Fruit fly (Drosophila melanogaster) whole organism, pupa: ENCODE measurements around the gene CG13728.
A peak's percentile ranks its signal among the peaks of the same experiment; 100 is the strongest.

ENCODE experiments used
- CG10348 ChIP-seq: fragments of 200-800 bp; sonication (Bioruptor generic); IDR thresholded peaks from 2 replicates; pipeline ENCODE4 v1.3.6; 2022; ENCODE audit warnings: missing biosample characterization, missing genetic modification characterization
- CG12605 ChIP-seq: fragments of 200-800 bp; sonication (Bioruptor generic); IDR thresholded peaks from 2 replicates; pipeline ENCODE4 v1.3.6; 2022; ENCODE audit warnings: missing biosample characterization, missing genetic modification characterization
- CG13204 ChIP-seq: fragments of 200-800 bp; sonication (Bioruptor generic); optimal IDR thresholded peaks from 2 replicates; lab custom pipeline; 2018; ENCODE audit warnings: missing biosample characterization, mild to moderate bottlenecking, missing genetic modification characterization, moderate library complexity
- CG14655 ChIP-seq: fragments of 200-800 bp; sonication (Bioruptor generic); optimal IDR thresholded peaks from 3 replicates; lab custom pipeline; 2017; ENCODE audit warnings: mild to moderate bottlenecking, missing biosample characterization, missing genetic modification reagents, missing genetic modification characterization
- CG15710 ChIP-seq: fragments of 200-800 bp; sonication (Bioruptor generic); optimal IDR thresholded peaks from 2 replicates; lab custom pipeline; 2018; ENCODE audit warnings: missing biosample characterization, mild to moderate bottlenecking, missing genetic modification characterization, moderate library complexity
- CG17806 ChIP-seq: fragments of 200-800 bp; sonication (Bioruptor generic); optimal IDR thresholded peaks from 2 replicates; lab custom pipeline; 2018; ENCODE audit warnings: missing biosample characterization, mild to moderate bottlenecking, missing genetic modification characterization, moderate library complexity
- CG32121 ChIP-seq: fragments of 200-800 bp; sonication (Bioruptor generic); IDR thresholded peaks from 2 replicates; pipeline ENCODE4 v1.3.6; 2022; ENCODE audit warnings: missing biosample characterization, missing genetic modification characterization
- CG34367 ChIP-seq: fragments of 200-800 bp; sonication (Bioruptor generic); optimal IDR thresholded peaks from 2 replicates; lab custom pipeline; 2018; ENCODE audit warnings: missing biosample characterization, mild to moderate bottlenecking, missing genetic modification characterization
- CG4496 ChIP-seq: fragments of 200-800 bp; sonication (Bioruptor generic); IDR thresholded peaks from 3 replicates; pipeline ENCODE4 v1.3.6; 2022; ENCODE audit warnings: missing biosample characterization, missing genetic modification characterization
- CG8159 ChIP-seq: fragments of 200-800 bp; sonication (Bioruptor generic); optimal IDR thresholded peaks from 3 replicates; lab custom pipeline; 2018; ENCODE audit warnings: missing biosample characterization, mild to moderate bottlenecking, missing genetic modification characterization, moderate library complexity
- CG8301 ChIP-seq: fragments of 200-800 bp; sonication (Bioruptor generic); optimal IDR thresholded peaks from 2 replicates; lab custom pipeline; 2018; ENCODE audit warnings: missing biosample characterization, mild to moderate bottlenecking, missing genetic modification characterization
- CG9948 ChIP-seq: fragments of 200-800 bp; sonication (Bioruptor generic); optimal IDR thresholded peaks from 2 replicates; lab custom pipeline; 2018; ENCODE audit warnings: missing biosample characterization, mild to moderate bottlenecking, missing genetic modification characterization, moderate library complexity
- D1 ChIP-seq: fragments of 200-800 bp; sonication (Bioruptor generic); optimal IDR thresholded peaks from 2 replicates; lab custom pipeline; 2018; ENCODE audit warnings: missing biosample characterization, mild to moderate bottlenecking, missing genetic modification characterization, moderate library complexity
- EcR ChIP-seq: fragments of 200-800 bp; sonication (Bioruptor generic); optimal IDR thresholded peaks from 3 replicates; lab custom pipeline; 2019; ENCODE audit warnings: missing biosample characterization, missing genetic modification characterization, mild to moderate bottlenecking, moderate library complexity, missing genetic modification reagents
- Ets98B ChIP-seq: fragments of 200-800 bp; sonication (Bioruptor generic); IDR thresholded peaks from 2 replicates; pipeline ENCODE4 v1.3.6; 2022; ENCODE audit warnings: missing biosample characterization, missing genetic modification characterization
- Pif1A ChIP-seq: fragments of 200-800 bp; sonication (Bioruptor generic); optimal IDR thresholded peaks from 3 replicates; lab custom pipeline; 2016; ENCODE audit warnings: missing biosample characterization, missing genetic modification characterization
- Pif1B ChIP-seq: fragments of 200-800 bp; sonication (Bioruptor generic); optimal IDR thresholded peaks from 3 replicates; lab custom pipeline; 2016; ENCODE audit warnings: missing biosample characterization, missing genetic modification characterization
- Snoo ChIP-seq: fragments of 200-800 bp; sonication (Bioruptor generic); optimal IDR thresholded peaks from 3 replicates; lab custom pipeline; 2017; ENCODE audit warnings: missing biosample characterization, mild to moderate bottlenecking, missing genetic modification characterization, inconsistent platforms
- fd96Ca ChIP-seq: fragments of 200-800 bp; sonication (Bioruptor generic); IDR thresholded peaks from 3 replicates; pipeline ENCODE4 v1.3.6; 2022; ENCODE audit warnings: missing biosample characterization, missing genetic modification characterization
- gl ChIP-seq: fragments of 200-800 bp; sonication (Bioruptor generic); optimal IDR thresholded peaks from 2 replicates; lab custom pipeline; 2018; ENCODE audit warnings: missing biosample characterization, mild to moderate bottlenecking, missing genetic modification characterization
- rn ChIP-seq: fragments of 200-800 bp; sonication (Bioruptor generic); IDR thresholded peaks from 2 replicates; pipeline ENCODE4 v1.3.6; 2022; ENCODE audit warnings: missing biosample characterization, missing genetic modification characterization

The CG13728 gene

DNA sequence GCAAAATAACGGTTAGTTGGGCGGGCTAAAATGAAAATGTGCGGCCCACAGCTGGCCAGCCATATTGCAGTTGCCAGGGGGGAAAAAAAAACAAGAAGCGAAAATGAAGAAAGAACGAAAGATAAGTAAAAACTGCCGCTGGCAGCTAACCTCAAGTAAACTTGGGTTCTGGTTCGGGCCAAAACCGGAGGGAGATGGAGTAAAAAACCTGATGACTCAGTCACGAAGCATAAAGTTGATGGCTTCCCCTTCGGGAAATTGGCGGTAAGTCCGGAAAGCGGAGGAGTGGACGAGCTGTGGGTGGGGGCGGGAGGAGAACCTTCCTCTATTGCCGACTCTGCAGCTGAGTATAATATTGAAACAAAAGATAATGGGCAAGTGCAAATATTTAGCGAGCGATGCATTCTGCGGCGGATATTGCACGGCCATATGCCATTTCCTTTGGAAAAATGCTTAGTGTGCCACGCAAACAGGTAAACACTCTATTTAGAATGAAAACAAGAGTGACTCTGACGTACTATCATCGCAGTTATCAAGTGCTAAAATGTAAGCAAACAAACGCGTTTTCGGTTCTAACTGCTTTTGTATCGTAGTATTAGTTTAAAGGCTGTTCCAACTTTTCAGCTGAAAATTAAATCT is 36.7 kb upstream of the CG13728 start:
- TF ChIP-seq CG10348 (GFP tag; lab: Robert Waterston, UW) = no peak
- TF ChIP-seq Pif1B = no peak
- TF ChIP-seq Ets98B (GFP tag; lab: Robert Waterston, UW) = 0 out of 2 replicates have a peak, but pooled peaks have one; percentile 7
- TF ChIP-seq CG32121 (GFP tag; lab: Robert Waterston, UW) = no peak
- no peak for TF ChIP-seq D1
- TF ChIP-seq fd96Ca = no peak
- peak; percentile 46; the same call in 1 of the 3 replicates for TF ChIP-seq CG4496
- no peak for TF ChIP-seq CG8159 (tag; lab: Kevin White, UChicago)
- no peak for TF ChIP-seq CG15710 (tag; lab: Kevin White, UChicago)
- no peak for TF ChIP-seq CG34367
- peak; percentile 71 for TF ChIP-seq EcR
- no peak for TF ChIP-seq CG17806
- TF ChIP-seq Snoo = no peak
- TF ChIP-seq Pif1A (GFP tag; lab: Kevin White, UChicago) = no peak
- no peak for TF ChIP-seq CG9948
- TF ChIP-seq rn = no peak
- no peak for TF ChIP-seq CG12605 (GFP tag; lab: Robert Waterston, UW)
- no peak for TF ChIP-seq CG13204
- no peak for TF ChIP-seq CG8301 (tag; lab: Kevin White, UChicago)
- no peak for TF ChIP-seq gl (tag; lab: Kevin White, UChicago)
- no peak for TF ChIP-seq CG14655 (GFP tag; lab: Kevin White, UChicago)
- TF ChIP-seq, all 21 proteins: peak for 3

- TF ChIP-seq D1 (peak; percentile 76), Pif1B (peak; percentile 78), CG34367 (peak; percentile 84), CG8159 (tag; lab: Kevin White, UChicago) (peak; percentile 93), Snoo (peak; percentile 29), CG15710 (tag; lab: Kevin White, UChicago) (peak; percentile 89), EcR (peak; percentile 46), Ets98B (GFP tag; lab: Robert Waterston, UW) (no peak), CG14655 (GFP tag; lab: Kevin White, UChicago) (peak; percentile 57), CG12605 (GFP tag; lab: Robert Waterston, UW) (no peak), Pif1A (GFP tag; lab: Kevin White, UChicago) (peak; percentile 79), CG32121 (GFP tag; lab: Robert Waterston, UW) (no peak), CG13204 (peak; percentile 43), fd96Ca (no peak), CG10348 (GFP tag; lab: Robert Waterston, UW) (no peak), gl (tag; lab: Kevin White, UChicago) (peak; percentile 76), rn (no peak), CG17806 (peak; percentile 82), CG8301 (tag; lab: Kevin White, UChicago) (peak; percentile 50), CG9948 (peak; percentile 83), CG4496 (peak; percentile 10; the same call in 1 of the 3 replicates)
- TF ChIP-seq, all 21 proteins: peak for 15
These were observed 33.6 kb upstream of the CG13728 start for dm6 chr3L:17415967-17416749.

- no peak for TF ChIP-seq Ets98B (GFP tag; lab: Robert Waterston, UW)
These were observed 29.6 kb upstream of the CG13728 start for dm6 chr3L:17412146-17412545.

DNA sequence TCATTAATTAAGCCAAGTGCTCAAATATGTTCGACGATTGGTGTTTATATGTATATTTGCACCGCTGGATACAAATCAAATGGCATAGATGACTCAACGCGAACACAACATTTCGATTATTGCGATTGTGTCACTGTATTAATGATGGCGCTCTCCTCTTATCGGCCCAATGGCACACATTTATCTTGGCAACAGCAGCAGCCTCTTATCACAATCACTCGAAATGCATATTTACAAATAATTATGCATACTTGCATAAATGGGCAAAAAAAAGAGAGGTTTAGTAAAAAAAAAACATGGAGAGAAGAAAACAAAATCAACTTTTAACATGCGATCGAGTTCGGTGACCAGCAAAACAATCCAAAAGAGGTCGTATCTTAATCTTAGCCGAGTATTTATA is 28.7 kb upstream of the CG13728 start:
- TF ChIP-seq Pif1B (no peak), Snoo (no peak), fd96Ca (no peak), D1 (no peak), CG8301 (tag; lab: Kevin White, UChicago) (no peak), CG32121 (GFP tag; lab: Robert Waterston, UW) (no peak), CG15710 (tag; lab: Kevin White, UChicago) (no peak), CG17806 (no peak), CG12605 (GFP tag; lab: Robert Waterston, UW) (no peak), gl (tag; lab: Kevin White, UChicago) (no peak), Pif1A (GFP tag; lab: Kevin White, UChicago) (no peak), CG34367 (no peak), CG14655 (GFP tag; lab: Kevin White, UChicago) (no peak), rn (no peak), EcR (no peak), CG13204 (no peak), CG9948 (no peak), CG8159 (tag; lab: Kevin White, UChicago) (no peak), CG10348 (GFP tag; lab: Robert Waterston, UW) (no peak)

dm6 chr3L:17407480-17408093 is 25.1 kb upstream of the CG13728 start:
- no peak for TF ChIP-seq CG14655 (GFP tag; lab: Kevin White, UChicago)

DNA sequence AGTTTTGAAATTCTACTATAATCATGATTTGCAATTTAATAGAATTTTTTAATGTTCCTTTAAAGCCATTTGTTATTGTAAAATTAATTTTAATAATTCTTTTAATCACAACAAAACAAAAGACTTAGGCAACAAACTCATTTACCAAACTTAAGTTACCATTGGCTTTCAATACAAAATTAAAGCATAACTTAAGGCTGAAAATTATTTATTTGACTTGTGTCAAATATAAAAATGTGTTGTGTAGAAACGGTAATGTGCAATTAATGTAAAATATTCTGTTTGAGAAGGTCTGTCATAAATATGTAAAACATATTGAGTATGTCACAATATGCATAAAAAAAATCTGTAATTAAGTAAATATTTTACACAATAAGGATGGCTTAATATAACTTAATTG is 24.5 kb upstream of the CG13728 start:
- TF ChIP-seq Pif1B (no peak), D1 (peak; percentile 77), CG17806 (no peak), CG9948 (no peak), CG12605 (GFP tag; lab: Robert Waterston, UW) (no peak)
